Worm (Caenorhabditis elegans) whole organism, L2 larva: ENCODE results near the gene F40A3.4.

Experiments
- nhr-6 ChIP-seq: fragments of 150-350 bp; optimal IDR thresholded peaks from 2 replicates; lab custom pipeline; 2014; ENCODE audit warnings: missing biosample characterization, missing genetic modification characterization
- sem-4 ChIP-seq: fragments of 150-350 bp; optimal IDR thresholded peaks from 2 replicates; lab custom pipeline; 2014; ENCODE audit warnings: missing biosample characterization, missing genetic modification reagents, missing genetic modification characterization

DNA sequence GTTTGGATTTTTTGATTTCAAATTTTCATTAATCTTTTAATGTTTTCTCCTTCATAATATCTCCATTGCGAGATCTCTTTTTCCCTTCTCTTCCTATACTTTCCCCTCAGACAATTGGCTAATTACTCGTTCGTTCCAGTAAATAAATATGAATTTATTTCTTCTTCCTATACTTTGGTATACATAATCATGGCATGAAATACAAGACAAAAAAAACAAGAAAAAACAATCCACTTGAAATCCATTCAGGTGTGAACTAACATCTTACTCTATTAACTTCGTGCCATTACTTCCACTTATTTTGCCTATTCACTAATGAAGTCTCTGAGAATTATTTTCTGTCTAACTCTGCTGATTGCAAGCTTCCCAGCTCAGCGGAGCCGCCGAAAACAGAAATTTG lies 33.3 kb upstream of the F40A3.4 start, which contains the start of gene grd-8:
- TF ChIP-seq sem-4 (tag; lab: Kevin White, UChicago) (no peak), nhr-6 (tag; lab: Kevin White, UChicago) (no peak)
